Fruit fly (Drosophila melanogaster) whole organism, prepupa: ENCODE measurements around the gene CG15877.

ENCODE experiments used
- CG10669 ChIP-seq: fragments of 200-800 bp; sonication (Bioruptor generic); optimal IDR thresholded peaks from 3 replicates; lab custom pipeline; 2018; ENCODE audit warnings: missing biosample characterization, mild to moderate bottlenecking, missing genetic modification characterization, moderate library complexity
- CG11294 ChIP-seq: fragments of 200-800 bp; sonication (Bioruptor generic); IDR thresholded peaks from 2 replicates; pipeline ENCODE4 v1.3.6; 2022; ENCODE audit warnings: missing biosample characterization, missing genetic modification characterization
- CG11762 ChIP-seq: fragments of 200-800 bp; sonication (Bioruptor generic); optimal IDR thresholded peaks from 3 replicates; lab custom pipeline; 2016; ENCODE audit warnings: missing biosample characterization, missing genetic modification characterization; ENCODE audit not compliant: insufficient read depth
- CG11902 ChIP-seq: fragments of 200-800 bp; sonication (Bioruptor generic); optimal IDR thresholded peaks from 3 replicates; lab custom pipeline; 2016; ENCODE audit warnings: missing biosample characterization, missing genetic modification characterization
- CG15336 ChIP-seq: fragments of 200-800 bp; sonication (Bioruptor generic); IDR thresholded peaks from 2 replicates; pipeline ENCODE4 v1.3.6; 2022; ENCODE audit warnings: missing biosample characterization, missing genetic modification characterization
- CG16779 ChIP-seq: fragments of 200-800 bp; sonication (Bioruptor generic); optimal IDR thresholded peaks from 3 replicates; lab custom pipeline; 2017; ENCODE audit warnings: missing biosample characterization, mild to moderate bottlenecking, missing genetic modification characterization
- CG3032 ChIP-seq: fragments of 200-800 bp; optimal IDR thresholded peaks from 2 replicates; lab custom pipeline; 2019; ENCODE audit warnings: missing biosample characterization, mild to moderate bottlenecking, missing genetic modification characterization, moderate library complexity
- CG34406 ChIP-seq: fragments of 200-800 bp; sonication (Bioruptor generic); optimal IDR thresholded peaks from 3 replicates; lab custom pipeline; 2016; ENCODE audit warnings: missing biosample characterization, missing genetic modification characterization
- CG3919 ChIP-seq: fragments of 200-800 bp; sonication (Bioruptor generic); optimal IDR thresholded peaks from 3 replicates; lab custom pipeline; 2016; ENCODE audit warnings: missing biosample characterization, missing genetic modification characterization
- CG4318 ChIP-seq: fragments of 200-800 bp; sonication (Bioruptor generic); optimal IDR thresholded peaks from 3 replicates; lab custom pipeline; 2017; ENCODE audit warnings: missing biosample characterization, mild to moderate bottlenecking, missing genetic modification characterization
- CG6163 ChIP-seq: fragments of 200-800 bp; sonication (Bioruptor generic); IDR thresholded peaks from 3 replicates; pipeline ENCODE4 v1.3.6; 2022; ENCODE audit warnings: missing biosample characterization, missing genetic modification characterization
- CG6276 ChIP-seq: fragments of 200-800 bp; sonication (Bioruptor generic); optimal IDR thresholded peaks from 2 replicates; lab custom pipeline; 2017; ENCODE audit warnings: missing biosample characterization, mild to moderate bottlenecking, missing genetic modification characterization
- CG6792 ChIP-seq: fragments of 200-800 bp; sonication (Bioruptor generic); optimal IDR thresholded peaks from 3 replicates; lab custom pipeline; 2016; ENCODE audit warnings: missing biosample characterization, missing genetic modification characterization
- CG6808 ChIP-seq: fragments of 200-800 bp; sonication (Bioruptor generic); optimal IDR thresholded peaks from 3 replicates; lab custom pipeline; 2017; ENCODE audit warnings: missing biosample characterization, missing genetic modification characterization, mild to moderate bottlenecking, moderate library complexity, missing genetic modification reagents
- CG6854 ChIP-seq: fragments of 200-800 bp; sonication (Bioruptor generic); optimal IDR thresholded peaks from 2 replicates; lab custom pipeline; 2017; ENCODE audit warnings: missing biosample characterization, mild to moderate bottlenecking, missing genetic modification characterization
- CG8119 ChIP-seq: fragments of 200-800 bp; sonication (Bioruptor generic); IDR thresholded peaks from 3 replicates; pipeline ENCODE4 v1.3.6; 2022; ENCODE audit warnings: missing biosample characterization, missing genetic modification characterization
- CG9139 ChIP-seq: fragments of 200-800 bp; sonication (Bioruptor generic); optimal IDR thresholded peaks from 3 replicates; lab custom pipeline; 2017; ENCODE audit warnings: missing biosample characterization, mild to moderate bottlenecking, missing genetic modification characterization
- Eip93F ChIP-seq: fragments of 200-800 bp; sonication (Bioruptor generic); optimal IDR thresholded peaks from 2 replicates; lab custom pipeline; 2016; ENCODE audit warnings: missing biosample characterization, mild to moderate bottlenecking, missing genetic modification characterization
- Ets96B ChIP-seq: fragments of 200-800 bp; optimal IDR thresholded peaks from 2 replicates; lab custom pipeline; 2019; ENCODE audit warnings: missing biosample characterization, mild to moderate bottlenecking, missing genetic modification characterization, moderate library complexity
- Hr39 ChIP-seq: fragments of 200-800 bp; sonication (Bioruptor generic); optimal IDR thresholded peaks from 2 replicates; lab custom pipeline; 2016; ENCODE audit warnings: missing biosample characterization, missing genetic modification characterization
- Hr4 ChIP-seq: fragments of 200-800 bp; sonication (Bioruptor generic); optimal IDR thresholded peaks from 3 replicates; lab custom pipeline; 2016; ENCODE audit warnings: missing biosample characterization, missing genetic modification characterization
- Lpt ChIP-seq: fragments of 200-800 bp; sonication (Bioruptor generic); optimal IDR thresholded peaks from 3 replicates; lab custom pipeline; 2016; ENCODE audit warnings: missing biosample characterization, missing genetic modification characterization
- OdsH ChIP-seq: fragments of 200-800 bp; sonication (Bioruptor generic); optimal IDR thresholded peaks from 3 replicates; lab custom pipeline; 2016; ENCODE audit warnings: missing biosample characterization, missing genetic modification characterization
- Smox ChIP-seq: fragments of 200-800 bp; sonication (Bioruptor generic); optimal IDR thresholded peaks from 3 replicates; lab custom pipeline; 2016; ENCODE audit warnings: missing biosample characterization, missing genetic modification characterization
- Sox102F ChIP-seq: fragments of 200-800 bp; sonication (Bioruptor generic); optimal IDR thresholded peaks from 2 replicates; lab custom pipeline; 2016; ENCODE audit warnings: missing biosample characterization, mild to moderate bottlenecking, missing genetic modification characterization
- cyc ChIP-seq: fragments of 200-800 bp; sonication (Bioruptor generic); optimal IDR thresholded peaks from 3 replicates; lab custom pipeline; 2016; ENCODE audit warnings: missing biosample characterization, missing genetic modification characterization
- dac ChIP-seq: fragments of 200-800 bp; sonication (Bioruptor generic); optimal IDR thresholded peaks from 2 replicates; lab custom pipeline; 2017; ENCODE audit warnings: missing biosample characterization, mild to moderate bottlenecking, missing genetic modification characterization
- eg ChIP-seq: fragments of 200-800 bp; sonication (Bioruptor generic); IDR thresholded peaks from 3 replicates; pipeline ENCODE4 v1.3.6; 2022; ENCODE audit warnings: missing biosample characterization, missing genetic modification characterization
- esn ChIP-seq: fragments of 200-800 bp; sonication (Bioruptor generic); optimal IDR thresholded peaks from 2 replicates; lab custom pipeline; 2016; ENCODE audit warnings: missing biosample characterization, mild to moderate bottlenecking, missing genetic modification characterization, moderate library complexity
- fd85E ChIP-seq: fragments of 200-800 bp; sonication (Bioruptor generic); optimal IDR thresholded peaks from 3 replicates; lab custom pipeline; 2016; ENCODE audit warnings: missing biosample characterization, missing genetic modification characterization
- lz ChIP-seq: fragments of 200-800 bp; sonication (Bioruptor generic); optimal IDR thresholded peaks from 3 replicates; lab custom pipeline; 2016; ENCODE audit warnings: missing biosample characterization, missing genetic modification characterization
- net ChIP-seq: fragments of 200-800 bp; sonication (Bioruptor generic); optimal IDR thresholded peaks from 3 replicates; lab custom pipeline; 2016; ENCODE audit warnings: missing biosample characterization, missing genetic modification characterization
- salr ChIP-seq, 2 experiments: fragments of 200-800 bp; sonication (Bioruptor generic); optimal IDR thresholded peaks; 3 replicates each; lab custom pipeline; 2016 to 2018; ENCODE audit warnings: missing biosample characterization in 2 of 2, missing genetic modification characterization in 2 of 2, mild to moderate bottlenecking in 1 of 2
- svp ChIP-seq: fragments of 200-800 bp; sonication (Bioruptor generic); peaks from one replicate; lab custom pipeline; 2016; ENCODE audit warnings: missing biosample characterization, missing genetic modification characterization
- vri ChIP-seq: fragments of 200-800 bp; sonication (Bioruptor generic); optimal IDR thresholded peaks from 3 replicates; lab custom pipeline; 2016; ENCODE audit warnings: missing biosample characterization, mild to moderate bottlenecking, missing genetic modification characterization

Gene CG15877

dm6 chr3L:2407271-2407670, 29.9 kb upstream of the CG15877 start:
- TF ChIP-seq dac (GFP tag; lab: Kevin White, UChicago), result no peak
- no peak for TF ChIP-seq CG3032 (tag; lab: Kevin White, UChicago)
- TF ChIP-seq CG6854 (GFP tag; lab: Kevin White, UChicago), result no peak
- TF ChIP-seq Smox, result no peak
- no peak for TF ChIP-seq CG3919 (GFP tag; lab: Kevin White, UChicago)
- no peak for TF ChIP-seq CG11902 (GFP tag; lab: Kevin White, UChicago)
- no peak for TF ChIP-seq CG6163 (GFP tag; lab: Robert Waterston, UW)
- no peak for TF ChIP-seq CG4318
- TF ChIP-seq CG6808, result no peak
- no peak for TF ChIP-seq CG15336
- no peak for TF ChIP-seq CG11294 (GFP tag; lab: Robert Waterston, UW)
- TF ChIP-seq CG34406 (GFP tag; lab: Kevin White, UChicago), result no peak
- no peak for TF ChIP-seq Ets96B (tag; lab: Kevin White, UChicago)
- no peak for TF ChIP-seq CG11762 (GFP tag; lab: Kevin White, UChicago)
- TF ChIP-seq fd85E, result no peak
- no peak for TF ChIP-seq vri (GFP tag; lab: Kevin White, UChicago)
- no peak for TF ChIP-seq lz (GFP tag; lab: Kevin White, UChicago)
- TF ChIP-seq, all 60 proteins: peak for 0

- TF ChIP-seq esn (no peak), CG9139 (GFP tag; lab: Kevin White, UChicago) (no peak), Ets96B (tag; lab: Kevin White, UChicago) (no peak), CG11902 (GFP tag; lab: Kevin White, UChicago) (no peak), OdsH (GFP tag; lab: Kevin White, UChicago) (no peak), CG6163 (GFP tag; lab: Robert Waterston, UW) (no peak), dac (GFP tag; lab: Kevin White, UChicago) (no peak), CG6276 (GFP tag; lab: Kevin White, UChicago) (no peak), Sox102F (GFP tag; lab: Kevin White, UChicago) (no peak), CG10669 (GFP tag; lab: Kevin White, UChicago) (no peak), vri (GFP tag; lab: Kevin White, UChicago) (no peak), svp (GFP tag; lab: Kevin White, UChicago) (no peak), Hr39 (GFP tag; lab: Kevin White, UChicago) (no peak), CG16779 (no peak), eg (no peak), CG6808 (no peak), cyc (no peak)
Measured at dm6 chr3L:2402206-2402605, 24.9 kb upstream of the CG15877 start.

dm6 chr3L:2400227-2400840, 23.0 kb upstream of the CG15877 start:
- TF ChIP-seq Hr4 (GFP tag; lab: Kevin White, UChicago), result no peak
- TF ChIP-seq dac (GFP tag; lab: Kevin White, UChicago), result no peak
- no peak for TF ChIP-seq CG6792 (GFP tag; lab: Kevin White, UChicago)
- no peak for TF ChIP-seq CG8119 (GFP tag; lab: Robert Waterston, UW)
- no peak for TF ChIP-seq salr (GFP tag; optimal IDR thresholded peaks at IDR 0.05; lab: Kevin White, UChicago)
- TF ChIP-seq vri (GFP tag; lab: Kevin White, UChicago), result no peak

dm6 chr3L:2399788-2400187, 22.4 kb upstream of the CG15877 start:
- no peak for TF ChIP-seq dac (GFP tag; lab: Kevin White, UChicago)

dm6 chr3L:2398636-2399035, 21.3 kb upstream of the CG15877 start:
- TF ChIP-seq CG11902 (GFP tag; lab: Kevin White, UChicago) (no peak), Eip93F (no peak), Lpt (GFP tag; lab: Kevin White, UChicago) (no peak), net (GFP tag; lab: Kevin White, UChicago) (no peak)
